Fruit fly (Drosophila melanogaster) ovary, adult (tissue): Measurements from ENCODE around the gene Tcs6.
A peak's percentile ranks its signal among the peaks of the same experiment; 100 is the strongest.

Experiments
- CG17801 ChIP-seq: fragments of 200-800 bp; optimal IDR thresholded peaks from 2 replicates; lab custom pipeline; 2019; ENCODE audit warnings: missing biosample characterization, mild to moderate bottlenecking, missing genetic modification characterization, moderate library complexity; ENCODE audit not compliant: partially characterized antibody

Gene Tcs6

dm6 chr3R:26058066-26058465 lies at the start of gene Tcs6, which contains the start of gene PIG-P:
Gene Tcs6, minus strand, starts transcription at chr3R:26058223.
Gene PIG-P, minus strand, starts transcription at chr3R:26058223.
- TF ChIP-seq CG17801 (GFP tag; lab: Kevin White, UChicago) = no peak

- TF ChIP-seq CG17801 (GFP tag; lab: Kevin White, UChicago) = peak; percentile 79
These were observed 48.7 kb upstream of the Tcs6 start, which contains the start of gene Cipc for dm6 chr3R:26106595-26107152. Gene Cipc, plus strand, starts transcription at chr3R:26106868.

- TF ChIP-seq CG17801 (GFP tag; lab: Kevin White, UChicago) = no peak
These were observed 48.0 kb upstream of the Tcs6 start for dm6 chr3R:26105924-26106494.

dm6 chr3R:26105407-26105806 lies 47.4 kb upstream of the Tcs6 start:
- no peak for TF ChIP-seq CG17801 (GFP tag; lab: Kevin White, UChicago)

dm6 chr3R:26105141-26105403 lies 47.0 kb upstream of the Tcs6 start:
- TF ChIP-seq CG17801 (GFP tag; lab: Kevin White, UChicago) = no peak

- TF ChIP-seq CG17801 (GFP tag; lab: Kevin White, UChicago) = peak; percentile 53
These were observed 46.5 kb upstream of the Tcs6 start for dm6 chr3R:26104302-26105140.

- TF ChIP-seq CG17801 (GFP tag; lab: Kevin White, UChicago) = no peak
These were observed 45.4 kb upstream of the Tcs6 start for dm6 chr3R:26103440-26103839.

- no peak for TF ChIP-seq CG17801 (GFP tag; lab: Kevin White, UChicago)
These were observed 41.2 kb upstream of the Tcs6 start for dm6 chr3R:26099238-26099637.

dm6 chr3R:26098502-26099210 lies 40.6 kb upstream of the Tcs6 start, which contains the start of gene dysf:
Gene dysf, minus strand, starts transcription at chr3R:26098711.
- no peak for TF ChIP-seq CG17801 (GFP tag; lab: Kevin White, UChicago)

- TF ChIP-seq CG17801 (GFP tag; lab: Kevin White, UChicago) = no peak
These were observed 38.2 kb upstream of the Tcs6 start for dm6 chr3R:26096192-26096591.

- TF ChIP-seq CG17801 (GFP tag; lab: Kevin White, UChicago) = no peak
These were observed 37.5 kb upstream of the Tcs6 start for dm6 chr3R:26095551-26095950.

dm6 chr3R:26081380-26081991 lies 23.5 kb upstream of the Tcs6 start:
- TF ChIP-seq CG17801 (GFP tag; lab: Kevin White, UChicago) = no peak

- TF ChIP-seq CG17801 (GFP tag; lab: Kevin White, UChicago) = no peak
These were observed 17.2 kb upstream of the Tcs6 start for dm6 chr3R:26075252-26075651.

- TF ChIP-seq CG17801 (GFP tag; lab: Kevin White, UChicago) = no peak
These were observed 14.5 kb upstream of the Tcs6 start for dm6 chr3R:26072477-26072876.

- TF ChIP-seq CG17801 (GFP tag; lab: Kevin White, UChicago) = no peak
These were observed 10.1 kb upstream of the Tcs6 start for dm6 chr3R:26068135-26068534.
